Worm (Caenorhabditis elegans) whole organism, L2 larva: ENCODE measurements around the gene Y57G11C.33.

Experiments used
- aly-2 ChIP-seq: fragments of 150-350 bp; optimal IDR thresholded peaks from 2 replicates; lab custom pipeline; 2014; ENCODE audit warnings: missing biosample characterization, missing genetic modification characterization
- ama-1 ChIP-seq: fragments of 150-350 bp; optimal IDR thresholded peaks from 2 replicates; lab custom pipeline; 2018; ENCODE audit warnings: inconsistent platforms
- elt-3 ChIP-seq: sonication (generic microtip); optimal IDR thresholded peaks from 2 replicates; lab custom pipeline; 2017; ENCODE audit warnings: missing biosample characterization, missing genetic modification characterization
- fos-1 ChIP-seq: fragments of 150-350 bp; optimal IDR thresholded peaks from 2 replicates; lab custom pipeline; 2014; ENCODE audit warnings: missing biosample characterization, missing genetic modification characterization
- lin-39 ChIP-seq: fragments of 150-350 bp; optimal IDR thresholded peaks from 2 replicates; lab custom pipeline; 2014; ENCODE audit warnings: missing biosample characterization, missing genetic modification reagents, missing genetic modification characterization
- lsy-2 ChIP-seq, 2 experiments: fragments of 150-350 bp in 1 of 2; sonication (generic microtip) in 1 of 2; optimal IDR thresholded peaks; 2 replicates each; lab custom pipeline; 2014 to 2017; ENCODE audit warnings: missing biosample characterization in 2 of 2, missing genetic modification characterization in 2 of 2
- mdl-1 ChIP-seq, 2 experiments: fragments of 150-350 bp in 1 of 2; sonication (generic microtip) in 1 of 2; optimal IDR thresholded peaks; 2 replicates each; lab custom pipeline; 2017; ENCODE audit warnings: missing biosample characterization in 2 of 2, missing genetic modification characterization in 2 of 2
- nhr-129 ChIP-seq: fragments of 150-350 bp; optimal IDR thresholded peaks from 2 replicates; lab custom pipeline; 2014; ENCODE audit warnings: missing biosample characterization, missing genetic modification characterization
- nhr-25 ChIP-seq: fragments of 150-350 bp; sonication (generic microtip); optimal IDR thresholded peaks from 3 replicates; lab custom pipeline; 2014; ENCODE audit warnings: missing biosample characterization, missing genetic modification characterization
- nhr-77 ChIP-seq: fragments of 150-350 bp; optimal IDR thresholded peaks from 2 replicates; lab custom pipeline; 2014; ENCODE audit warnings: missing biosample characterization, missing genetic modification characterization
- skn-1 ChIP-seq: sonication (generic microtip); optimal IDR thresholded peaks from 2 replicates; lab custom pipeline; 2017; ENCODE audit warnings: missing biosample characterization, missing genetic modification characterization
- snpc-4 ChIP-seq: fragments of 150-350 bp; optimal IDR thresholded peaks from 2 replicates; lab custom pipeline; 2014; ENCODE audit warnings: missing biosample characterization, missing genetic modification characterization
- unc-55 ChIP-seq: fragments of 150-350 bp; sonication (generic microtip); optimal IDR thresholded peaks from 3 replicates; lab custom pipeline; 2014; ENCODE audit warnings: missing biosample characterization, missing genetic modification reagents, missing genetic modification characterization

DNA sequence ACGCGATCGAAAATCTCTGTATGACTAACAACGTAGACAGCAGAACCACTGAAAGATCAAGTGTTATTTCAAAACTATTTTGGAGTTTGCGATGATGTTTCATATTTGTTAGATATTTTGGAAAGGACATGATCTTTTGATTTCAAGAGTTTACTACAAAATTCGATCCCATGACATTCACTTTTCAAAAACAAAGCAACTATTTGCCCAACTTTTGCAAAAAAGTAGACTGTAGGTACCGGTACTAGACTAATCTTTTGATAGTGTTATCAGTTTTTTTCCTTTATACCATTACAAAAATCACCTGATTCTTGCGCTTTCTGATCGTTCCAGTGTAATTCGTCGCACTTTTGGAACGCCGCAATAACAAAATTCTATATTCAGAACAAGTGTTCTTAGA lies 36.8 kb upstream of the Y57G11C.33 start:
- TF ChIP-seq nhr-77 (tag; lab: Kevin White, UChicago) (no peak), unc-55 (GFP tag; lab: Kevin White, UChicago) (no peak), nhr-25 (tag; lab: Kevin White, UChicago) (no peak), elt-3 (tag; lab: Kevin White, UChicago) (no peak), lin-39 (tag; lab: Kevin White, UChicago) (no peak), mdl-1 (tag; optimal IDR thresholded peaks at IDR 0.05; lab: Kevin White, UChicago) (no peak), skn-1 (tag; lab: Kevin White, UChicago) (no peak), aly-2 (no peak), lsy-2 (tag; optimal IDR thresholded peaks at IDR 0.05; lab: Kevin White, UChicago) (no peak), fos-1 (tag; lab: Kevin White, UChicago) (no peak), snpc-4 (tag; lab: Kevin White, UChicago) (no peak), nhr-129 (tag; lab: Kevin White, UChicago) (no peak), ama-1 (lab: Kevin White, UChicago) (no peak)
